Fruit fly (Drosophila melanogaster) whole organism, embryonic: ENCODE data around the gene CG10194.

ENCODE experiments used
- Abd-B ChIP-seq: fragments of 200-800 bp; sonication (Bioruptor generic); optimal IDR thresholded peaks from 2 replicates; lab custom pipeline; 2018; ENCODE audit warnings: missing biosample characterization, mild to moderate bottlenecking, missing genetic modification characterization, moderate library complexity
- CG11085 ChIP-seq: fragments of 200-800 bp; sonication (Bioruptor generic); IDR thresholded peaks from 2 replicates; pipeline ENCODE4 v1.3.6; 2022; ENCODE audit warnings: missing biosample characterization, missing genetic modification characterization
- CG11723 ChIP-seq: fragments of 200-800 bp; sonication (Bioruptor generic); optimal IDR thresholded peaks from 2 replicates; lab custom pipeline; 2017; ENCODE audit warnings: missing biosample characterization, mild to moderate bottlenecking, missing genetic modification characterization
- CG12071 ChIP-seq: fragments of 200-800 bp; sonication (Bioruptor generic); optimal IDR thresholded peaks from 3 replicates; lab custom pipeline; 2018; ENCODE audit warnings: missing biosample characterization, mild to moderate bottlenecking, missing genetic modification characterization
- CG1233 ChIP-seq: fragments of 200-800 bp; sonication (Bioruptor generic); optimal IDR thresholded peaks from 4 replicates; lab custom pipeline; 2018; ENCODE audit warnings: missing biosample characterization, mild to moderate bottlenecking, missing genetic modification characterization
- CG13894 ChIP-seq: fragments of 200-800 bp; sonication (Bioruptor generic); optimal IDR thresholded peaks from 3 replicates; lab custom pipeline; 2018; ENCODE audit warnings: missing biosample characterization, mild to moderate bottlenecking, missing genetic modification characterization, moderate library complexity
- CG14965 ChIP-seq: fragments of 200-800 bp; sonication (Bioruptor generic); optimal IDR thresholded peaks from 2 replicates; lab custom pipeline; 2016; ENCODE audit warnings: missing biosample characterization, missing genetic modification characterization, borderline replicate concordance
- CG15479 ChIP-seq: fragments of 200-800 bp; sonication (Bioruptor generic); optimal IDR thresholded peaks from 3 replicates; lab custom pipeline; 2019; ENCODE audit warnings: missing biosample characterization, mild to moderate bottlenecking, missing genetic modification characterization, moderate library complexity
- CG1647 ChIP-seq: fragments of 200-800 bp; sonication (Bioruptor generic); optimal IDR thresholded peaks from 3 replicates; lab custom pipeline; 2016; ENCODE audit warnings: missing biosample characterization, missing genetic modification characterization
- CG16863 ChIP-seq: fragments of 200-800 bp; sonication (Bioruptor generic); optimal IDR thresholded peaks from 3 replicates; lab custom pipeline; 2016; ENCODE audit warnings: missing biosample characterization, missing genetic modification characterization
- CG17359 ChIP-seq: fragments of 200-800 bp; sonication (Bioruptor generic); optimal IDR thresholded peaks from 3 replicates; lab custom pipeline; 2018; ENCODE audit warnings: missing biosample characterization, mild to moderate bottlenecking, missing genetic modification characterization, moderate library complexity
- CG18599 ChIP-seq: fragments of 200-800 bp; sonication (Bioruptor generic); optimal IDR thresholded peaks from 3 replicates; lab custom pipeline; 2017; ENCODE audit warnings: missing biosample characterization, missing genetic modification characterization, mild to moderate bottlenecking, moderate library complexity, missing genetic modification reagents
- CG2199 ChIP-seq: fragments of 200-800 bp; sonication (Bioruptor generic); IDR thresholded peaks from 3 replicates; pipeline ENCODE4 v1.3.6; 2022; ENCODE audit warnings: missing biosample characterization, missing genetic modification characterization
- CG3163 ChIP-seq: fragments of 200-800 bp; sonication (Bioruptor generic); optimal IDR thresholded peaks from 3 replicates; lab custom pipeline; 2016; ENCODE audit warnings: missing biosample characterization, missing genetic modification characterization
- CG3407 ChIP-seq: fragments of 200-800 bp; sonication (Bioruptor generic); optimal IDR thresholded peaks from 2 replicates; lab custom pipeline; 2018; ENCODE audit warnings: missing biosample characterization, mild to moderate bottlenecking, missing genetic modification characterization
- CG4424 ChIP-seq: fragments of 200-800 bp; sonication (Bioruptor generic); optimal IDR thresholded peaks from 3 replicates; lab custom pipeline; 2016; ENCODE audit warnings: missing biosample characterization, missing genetic modification characterization
- CG4617 ChIP-seq: fragments of 200-800 bp; sonication (Bioruptor generic); optimal IDR thresholded peaks from 3 replicates; lab custom pipeline; 2016; ENCODE audit warnings: missing biosample characterization, missing genetic modification characterization, borderline replicate concordance
- CG5180 ChIP-seq: fragments of 200-800 bp; sonication (Bioruptor generic); optimal IDR thresholded peaks from 3 replicates; lab custom pipeline; 2017; ENCODE audit warnings: missing biosample characterization, missing genetic modification characterization, mild to moderate bottlenecking, moderate library complexity, missing genetic modification reagents
- CkIIα-i1 ChIP-seq: fragments of 200-800 bp; sonication (Bioruptor generic); IDR thresholded peaks from 2 replicates; pipeline ENCODE4 v1.3.6; 2022; ENCODE audit warnings: missing biosample characterization, missing genetic modification characterization
- Dip3 ChIP-seq: fragments of 200-800 bp; sonication (Bioruptor generic); optimal IDR thresholded peaks from 3 replicates; lab custom pipeline; 2016; ENCODE audit warnings: missing biosample characterization, missing genetic modification characterization
- Dll ChIP-seq: fragments of 200-800 bp; sonication (Bioruptor generic); IDR thresholded peaks from 4 replicates; pipeline ENCODE4 v1.3.6; 2022; ENCODE audit warnings: missing biosample characterization, missing genetic modification characterization; ENCODE audit not compliant: partially characterized antibody
- HmgZ ChIP-seq: fragments of 200-800 bp; sonication (Bioruptor generic); optimal IDR thresholded peaks from 2 replicates; lab custom pipeline; 2018; ENCODE audit warnings: missing biosample characterization, mild to moderate bottlenecking, missing genetic modification characterization
- Hr78 ChIP-seq, 2 experiments: fragments of 200-800 bp in 1 of 2; fragments of >200 bp in 1 of 2; sonication (Bioruptor generic) in 1 of 2; optimal IDR thresholded peaks; 2 replicates each; lab custom pipeline; 2017 to 2019; ENCODE audit warnings: missing biosample characterization in 2 of 2, missing genetic modification characterization in 2 of 2, mild to moderate bottlenecking in 1 of 2, moderate library complexity in 1 of 2
- Oaz ChIP-seq: fragments of 200-800 bp; sonication (Bioruptor generic); IDR thresholded peaks from 2 replicates; pipeline ENCODE4 v1.3.6; 2022; ENCODE audit warnings: missing biosample characterization, missing genetic modification characterization
- Taf1 ChIP-seq: fragments of 200-800 bp; sonication (Bioruptor generic); IDR thresholded peaks from 2 replicates; pipeline ENCODE4 v1.3.6; 2022; ENCODE audit warnings: missing biosample characterization, missing genetic modification characterization
- br ChIP-seq: fragments of >200 bp; optimal IDR thresholded peaks from 2 replicates; lab custom pipeline; 2017
- cad ChIP-seq: fragments of >200 bp; optimal IDR thresholded peaks from 2 replicates; lab custom pipeline; 2017; ENCODE audit warnings: missing biosample characterization, missing genetic modification characterization
- chinmo ChIP-seq: fragments of 200-800 bp; sonication (Bioruptor generic); IDR thresholded peaks from 4 replicates; pipeline ENCODE4 v1.3.6; 2022; ENCODE audit warnings: missing biosample characterization, missing genetic modification characterization; ENCODE audit not compliant: partially characterized antibody
- en ChIP-seq: fragments of 200-800 bp; sonication (Bioruptor generic); optimal IDR thresholded peaks from 2 replicates; lab custom pipeline; 2016; ENCODE audit warnings: missing biosample characterization, missing genetic modification characterization
- eyg ChIP-seq: fragments of 200-800 bp; sonication (Bioruptor generic); optimal IDR thresholded peaks from 3 replicates; lab custom pipeline; 2016; ENCODE audit warnings: missing biosample characterization, missing genetic modification characterization
- fd102C ChIP-seq: fragments of 200-800 bp; sonication (Bioruptor generic); optimal IDR thresholded peaks from 2 replicates; lab custom pipeline; 2018; ENCODE audit warnings: missing biosample characterization, mild to moderate bottlenecking, missing genetic modification characterization, moderate library complexity
- fru ChIP-seq: fragments of >200 bp; optimal IDR thresholded peaks from 2 replicates; lab custom pipeline; 2017
- fu2 ChIP-seq: fragments of 200-800 bp; sonication (Bioruptor generic); optimal IDR thresholded peaks from 2 replicates; lab custom pipeline; 2016; ENCODE audit warnings: missing biosample characterization, missing genetic modification characterization
- gfzf ChIP-seq: fragments of 200-800 bp; sonication (Bioruptor generic); optimal IDR thresholded peaks from 2 replicates; lab custom pipeline; 2016; ENCODE audit warnings: missing biosample characterization, mild to moderate bottlenecking, missing genetic modification characterization, moderate library complexity
- gsb ChIP-seq: fragments of 200-800 bp; sonication (Bioruptor generic); IDR thresholded peaks from 2 replicates; pipeline ENCODE4 v1.3.6; 2022; ENCODE audit warnings: missing biosample characterization, missing genetic modification characterization
- hkb ChIP-seq, 2 experiments: fragments of 200-800 bp in 1 of 2; fragments of >200 bp in 1 of 2; sonication (Bioruptor generic) in 1 of 2; IDR thresholded peaks in 1 of 2; optimal IDR thresholded peaks in 1 of 2; 2 replicates each; pipeline versions ENCODE4 v1.3.6 to Lab custom; 2017 to 2022; ENCODE audit warnings: missing biosample characterization in 1 of 2, missing genetic modification characterization in 1 of 2
- inv ChIP-seq: fragments of 200-800 bp; sonication (Bioruptor generic); IDR thresholded peaks from 2 replicates; pipeline ENCODE4 v1.3.6; 2022; ENCODE audit warnings: missing biosample characterization, missing genetic modification characterization; ENCODE audit not compliant: partially characterized antibody
- lbe ChIP-seq: fragments of 200-800 bp; sonication (Bioruptor generic); optimal IDR thresholded peaks from 2 replicates; lab custom pipeline; 2016; ENCODE audit warnings: missing biosample characterization, mild to moderate bottlenecking, missing genetic modification characterization
- mld ChIP-seq: fragments of 200-800 bp; sonication (Bioruptor generic); IDR thresholded peaks from 3 replicates; pipeline ENCODE4 v1.3.6; 2022; ENCODE audit warnings: missing biosample characterization, missing genetic modification characterization; ENCODE audit not compliant: partially characterized antibody
- nom ChIP-seq: fragments of 200-800 bp; sonication (Bioruptor generic); optimal IDR thresholded peaks from 2 replicates; lab custom pipeline; 2017; ENCODE audit warnings: missing biosample characterization, missing genetic modification characterization, mild to moderate bottlenecking, moderate library complexity, missing genetic modification reagents
- otp ChIP-seq: fragments of 200-800 bp; sonication (Bioruptor generic); IDR thresholded peaks from 3 replicates; pipeline ENCODE4, ENCODE4 v1.3.6; 2022; ENCODE audit warnings: missing biosample characterization, missing genetic modification characterization
- repo ChIP-seq: fragments of 200-800 bp; sonication (Bioruptor generic); optimal IDR thresholded peaks from 2 replicates; lab custom pipeline; 2016; ENCODE audit warnings: missing biosample characterization, missing genetic modification characterization
- slou ChIP-seq: fragments of 200-800 bp; sonication (Bioruptor generic); optimal IDR thresholded peaks from 3 replicates; lab custom pipeline; 2016; ENCODE audit warnings: missing biosample characterization, missing genetic modification characterization
- sob ChIP-seq: fragments of 200-800 bp; sonication (Bioruptor generic); IDR thresholded peaks from 2 replicates; pipeline ENCODE4 v1.3.6; 2022; ENCODE audit warnings: missing biosample characterization, missing genetic modification characterization
- stc ChIP-seq: fragments of 200-800 bp; sonication (Bioruptor generic); IDR thresholded peaks from 2 replicates; pipeline ENCODE4 v1.3.6; 2022; ENCODE audit warnings: missing biosample characterization, missing genetic modification characterization
- tap ChIP-seq: fragments of 200-800 bp; optimal IDR thresholded peaks from 3 replicates; lab custom pipeline; 2019; ENCODE audit warnings: missing biosample characterization, mild to moderate bottlenecking, missing genetic modification characterization, moderate library complexity
- tio ChIP-seq: fragments of 200-800 bp; sonication (Bioruptor generic); optimal IDR thresholded peaks from 2 replicates; lab custom pipeline; 2017; ENCODE audit warnings: missing biosample characterization, missing genetic modification characterization, inconsistent platforms
- unpg ChIP-seq: fragments of 200-800 bp; sonication (Bioruptor generic); optimal IDR thresholded peaks from 3 replicates; lab custom pipeline; 2018; ENCODE audit warnings: missing biosample characterization, mild to moderate bottlenecking, missing genetic modification characterization, moderate library complexity
- vvl ChIP-seq: fragments of 200-800 bp; sonication (Bioruptor generic); IDR thresholded peaks from 2 replicates; pipeline ENCODE4 v1.3.6; 2022; ENCODE audit warnings: missing biosample characterization, missing genetic modification characterization
- yki ChIP-seq: fragments of >200 bp; optimal IDR thresholded peaks from 3 replicates; lab custom pipeline; 2018

Gene CG10194

dm6 chr2L:19517154-19517814 is 27.4 kb upstream of the CG10194 start, which contains the start of gene Hasp (continued):
- TF ChIP-seq CG2199 (GFP tag; lab: Robert Waterston, UW): no peak
- TF ChIP-seq CG11723: peak; percentile 13
- TF ChIP-seq CG15479: no peak
- TF ChIP-seq CG3163: no peak
- no peak for TF ChIP-seq tio (GFP tag; lab: Kevin White, UChicago)
- TF ChIP-seq Taf1 (GFP tag; lab: Robert Waterston, UW): no peak
- no peak for TF ChIP-seq CkIIα-i1
- TF ChIP-seq CG13894 (tag; lab: Kevin White, UChicago): peak; percentile 23
- no peak for TF ChIP-seq repo (GFP tag; lab: Kevin White, UChicago)
- no peak for TF ChIP-seq fd102C (GFP tag; lab: Kevin White, UChicago)
- no peak for TF ChIP-seq br (lab: Kevin White, UChicago)
- TF ChIP-seq vvl (GFP tag; lab: Robert Waterston, UW): peak; percentile 83
- no peak for TF ChIP-seq otp
- peak; percentile 68 for TF ChIP-seq Dll
- peak; percentile 92 for TF ChIP-seq mld (GFP tag; lab: Robert Waterston, UW)
- no peak for TF ChIP-seq CG12071
- peak; percentile 41 for TF ChIP-seq Abd-B (GFP tag; lab: Kevin White, UChicago)
- TF ChIP-seq CG4424 (GFP tag; lab: Kevin White, UChicago): peak; percentile 46
- peak; percentile 53 for TF ChIP-seq CG18599 (GFP tag; lab: Kevin White, UChicago)
- no peak for TF ChIP-seq gsb
- TF ChIP-seq CG14965 (GFP tag; lab: Kevin White, UChicago): no peak
- TF ChIP-seq lbe (GFP tag; lab: Kevin White, UChicago): no peak
- TF ChIP-seq CG1233 (GFP tag; lab: Kevin White, UChicago): peak; percentile 29
- TF ChIP-seq CG4617 (GFP tag; lab: Kevin White, UChicago): peak; percentile 2
- peak; percentile 65 for TF ChIP-seq sob
- no peak for TF ChIP-seq cad (GFP tag; lab: Kevin White, UChicago)
- TF ChIP-seq stc (GFP tag; lab: Robert Waterston, UW): peak; percentile 51; the same call in 1 of the 2 replicates
- TF ChIP-seq CG17359 (tag; lab: Kevin White, UChicago): peak; percentile 70
- TF ChIP-seq fu2 (GFP tag; lab: Kevin White, UChicago): no peak
- peak; percentile 7 for TF ChIP-seq CG1647 (GFP tag; lab: Kevin White, UChicago)
- peak; percentile 66 for TF ChIP-seq unpg
- TF ChIP-seq fru (lab: Kevin White, UChicago): no peak
- peak; percentile 28 for TF ChIP-seq Dip3 (GFP tag; lab: Kevin White, UChicago)
- TF ChIP-seq HmgZ (tag; lab: Kevin White, UChicago): peak; percentile 18
- no peak for TF ChIP-seq CG5180
- TF ChIP-seq CG3407 (GFP tag; lab: Kevin White, UChicago): no peak
- TF ChIP-seq tap (tag; lab: Kevin White, UChicago): no peak
- TF ChIP-seq nom (GFP tag; lab: Kevin White, UChicago): no peak
- TF ChIP-seq Hr78 (GFP tag; optimal IDR thresholded peaks at IDR 0.05; lab: Kevin White, UChicago): no peak
- no peak for TF ChIP-seq gfzf (GFP tag; lab: Kevin White, UChicago)
- TF ChIP-seq en (GFP tag; lab: Kevin White, UChicago): no peak
- TF ChIP-seq slou: peak; percentile 40
- peak; percentile 72; the same call in 1 of the 4 replicates for TF ChIP-seq chinmo (GFP tag; lab: Robert Waterston, UW)
- no peak for TF ChIP-seq hkb (optimal IDR thresholded peaks at IDR 0.05; lab: Kevin White, UChicago)
- TF ChIP-seq hkb (GFP tag; IDR thresholded peaks at IDR 0.05; lab: Robert Waterston, UW): peak; percentile 52; the same call in 1 of the 2 replicates
- no peak for TF ChIP-seq CG11085 (GFP tag; lab: Robert Waterston, UW)
- peak; percentile 28; the same call in 1 of the 2 replicates for TF ChIP-seq inv (GFP tag; lab: Robert Waterston, UW)
- no peak for TF ChIP-seq yki
- TF ChIP-seq Oaz (GFP tag; lab: Robert Waterston, UW): no peak
- TF ChIP-seq eyg: no peak
- TF ChIP-seq CG16863: no peak
